Worm (Caenorhabditis elegans) whole organism, L4 larva: Measurements from ENCODE around the gene F18E3.10.

Source experiments
- ZK546.5 ChIP-seq, 2 experiments: sonication (generic microtip); optimal IDR thresholded peaks; 2 replicates each; lab custom pipeline; 2017; ENCODE audit warnings: missing biosample characterization in 2 of 2, missing genetic modification characterization in 2 of 2
- ama-1 ChIP-seq: fragments of 150-350 bp; optimal IDR thresholded peaks from 2 replicates; lab custom pipeline; 2014; ENCODE audit warnings: inconsistent platforms, mixed read lengths
- ceh-82 ChIP-seq: sonication (generic microtip); optimal IDR thresholded peaks from 2 replicates; lab custom pipeline; 2017; ENCODE audit warnings: missing biosample characterization, missing genetic modification characterization
- lin-15B ChIP-seq: fragments of 150-350 bp; sonication (generic microtip); optimal IDR thresholded peaks from 3 replicates; lab custom pipeline; 2014; ENCODE audit warnings: missing biosample characterization, missing genetic modification characterization
- lin-39 ChIP-seq: fragments of 150-350 bp; optimal IDR thresholded peaks from 2 replicates; lab custom pipeline; 2014; ENCODE audit warnings: missing biosample characterization, missing genetic modification reagents, missing genetic modification characterization
- mep-1 ChIP-seq: fragments of 150-350 bp; sonication (generic microtip); optimal IDR thresholded peaks from 3 replicates; lab custom pipeline; 2014; ENCODE audit warnings: missing biosample characterization, missing genetic modification characterization
- mes-2 ChIP-seq: sonication (generic microtip); optimal IDR thresholded peaks from 2 replicates; lab custom pipeline; 2016; ENCODE audit warnings: missing genotype, mild to moderate bottlenecking, missing genetic modification characterization, missing compliant biosample characterization; ENCODE audit not compliant: poor library complexity, severe bottlenecking
- nhr-10 ChIP-seq: fragments of 150-350 bp; optimal IDR thresholded peaks from 2 replicates; lab custom pipeline; 2014; ENCODE audit warnings: missing biosample characterization, missing genetic modification characterization
- snpc-4 ChIP-seq: fragments of 150-350 bp; optimal IDR thresholded peaks from 2 replicates; lab custom pipeline; 2014; ENCODE audit warnings: missing biosample characterization, missing genetic modification characterization
- vab-7 ChIP-seq: fragments of 200-800 bp; sonication (Bioruptor generic); IDR thresholded peaks from 2 replicates; pipeline ENCODE4 v1.3.6; 2022; ENCODE audit warnings: missing genetic modification reagents, missing genetic modification characterization, missing compliant biosample characterization
- zag-1 ChIP-seq: fragments of 150-350 bp; optimal IDR thresholded peaks from 2 replicates; lab custom pipeline; 2014; ENCODE audit warnings: missing biosample characterization, missing genetic modification characterization

- TF ChIP-seq ZK546.5 (tag; optimal IDR thresholded peaks at IDR 0.05; lab: Kevin White, UChicago) (no peak), snpc-4 (tag; lab: Kevin White, UChicago) (no peak), ceh-82 (tag; lab: Kevin White, UChicago) (no peak), lin-15B (tag; lab: Kevin White, UChicago) (no peak), mep-1 (tag; lab: Kevin White, UChicago) (no peak), vab-7 (no peak), nhr-10 (tag; lab: Kevin White, UChicago) (no peak), zag-1 (no peak), mes-2 (tag; lab: Kevin White, UChicago) (no peak), ama-1 (no peak), lin-39 (tag; lab: Kevin White, UChicago) (no peak)
Observed at ce11 chrV:7417018-7417716, 7.1 kb downstream of the F18E3.10 start, which contains the start of gene srw-67.
